Fruit fly (Drosophila melanogaster) whole organism, embryonic: ENCODE results near the gene Sgt1.

Experiments used
- B-H2 ChIP-seq: fragments of 200-800 bp; sonication (Bioruptor generic); optimal IDR thresholded peaks from 2 replicates; lab custom pipeline; 2018; ENCODE audit warnings: missing biosample characterization, mild to moderate bottlenecking, missing genetic modification characterization
- CG10274 ChIP-seq: fragments of 200-800 bp; sonication (Bioruptor generic); optimal IDR thresholded peaks from 3 replicates; lab custom pipeline; 2017; ENCODE audit warnings: missing biosample characterization, mild to moderate bottlenecking, missing genetic modification characterization
- CG10462 ChIP-seq: fragments of 200-800 bp; sonication (Bioruptor generic); optimal IDR thresholded peaks from 2 replicates; lab custom pipeline; 2016; ENCODE audit warnings: missing biosample characterization, missing genetic modification characterization
- CG11247 ChIP-seq: fragments of 200-800 bp; sonication (Bioruptor generic); IDR thresholded peaks from 2 replicates; pipeline ENCODE4 v1.3.6; 2022; ENCODE audit warnings: missing biosample characterization, missing genetic modification characterization
- CG11504 ChIP-seq: fragments of 200-800 bp; sonication (Bioruptor generic); optimal IDR thresholded peaks from 3 replicates; lab custom pipeline; 2019; ENCODE audit warnings: missing biosample characterization, mild to moderate bottlenecking, missing genetic modification characterization, moderate library complexity
- CG11695 ChIP-seq: fragments of 200-800 bp; sonication (Bioruptor generic); IDR thresholded peaks from 3 replicates; pipeline ENCODE4 v1.3.6; 2022; ENCODE audit warnings: missing biosample characterization, missing genetic modification characterization
- CG12744 ChIP-seq: fragments of 200-800 bp; sonication (Bioruptor generic); optimal IDR thresholded peaks from 2 replicates; lab custom pipeline; 2016; ENCODE audit warnings: missing biosample characterization, missing genetic modification characterization
- CG15011 ChIP-seq: fragments of 200-800 bp; sonication (Bioruptor generic); optimal IDR thresholded peaks from 3 replicates; lab custom pipeline; 2018; ENCODE audit warnings: missing biosample characterization, mild to moderate bottlenecking, missing genetic modification characterization
- CG16779 ChIP-seq: fragments of 200-800 bp; sonication (Bioruptor generic); IDR thresholded peaks from 2 replicates; pipeline ENCODE4 v1.3.6; 2022; ENCODE audit warnings: missing biosample characterization, missing genetic modification characterization
- CG17385 ChIP-seq: fragments of 200-800 bp; sonication (Bioruptor generic); optimal IDR thresholded peaks from 3 replicates; lab custom pipeline; 2018; ENCODE audit warnings: missing biosample characterization, mild to moderate bottlenecking, missing genetic modification characterization
- CG18476 ChIP-seq: fragments of 200-800 bp; sonication (Bioruptor generic); optimal IDR thresholded peaks from 2 replicates; lab custom pipeline; 2016; ENCODE audit warnings: missing biosample characterization, mild to moderate bottlenecking, missing genetic modification characterization
- CG31224 ChIP-seq: fragments of 200-800 bp; sonication (Bioruptor generic); IDR thresholded peaks from 2 replicates; pipeline ENCODE4 v1.3.6; 2022; ENCODE audit warnings: missing biosample characterization, missing genetic modification characterization
- CG32767 ChIP-seq: fragments of 200-800 bp; sonication (Bioruptor generic); IDR thresholded peaks from 2 replicates; pipeline ENCODE4 v1.3.6; 2022; ENCODE audit warnings: missing biosample characterization, missing genetic modification characterization
- CG34224 ChIP-seq: fragments of 200-800 bp; sonication (Bioruptor generic); IDR thresholded peaks from 3 replicates; pipeline ENCODE4 v1.3.6; 2022; ENCODE audit warnings: missing biosample characterization, missing genetic modification characterization; ENCODE audit not compliant: partially characterized antibody
- CG34422 ChIP-seq: fragments of 200-800 bp; sonication (Bioruptor generic); IDR thresholded peaks from 3 replicates; pipeline ENCODE4 v1.3.6; 2022; ENCODE audit warnings: missing biosample characterization, missing genetic modification characterization
- CG4328 ChIP-seq: fragments of 200-800 bp; sonication (Bioruptor generic); optimal IDR thresholded peaks from 3 replicates; lab custom pipeline; 2017; ENCODE audit warnings: missing biosample characterization, missing genetic modification reagents, missing genetic modification characterization
- CG4820 ChIP-seq: fragments of 200-800 bp; sonication (Bioruptor generic); optimal IDR thresholded peaks from 3 replicates; lab custom pipeline; 2016; ENCODE audit warnings: missing biosample characterization, missing genetic modification characterization
- CG5245 ChIP-seq: fragments of 200-800 bp; sonication (Bioruptor generic); optimal IDR thresholded peaks from 3 replicates; lab custom pipeline; 2016; ENCODE audit warnings: missing biosample characterization, missing genetic modification characterization
- CG6654 ChIP-seq: fragments of 200-800 bp; sonication (Bioruptor generic); optimal IDR thresholded peaks from 2 replicates; lab custom pipeline; 2017; ENCODE audit warnings: missing biosample characterization, mild to moderate bottlenecking, missing genetic modification characterization
- CG8765 ChIP-seq: fragments of 200-800 bp; sonication (Bioruptor generic); IDR thresholded peaks from 2 replicates; pipeline ENCODE4 v1.3.6; 2022; ENCODE audit warnings: missing biosample characterization, missing genetic modification characterization
- CG8924 ChIP-seq: fragments of 200-800 bp; optimal IDR thresholded peaks from 3 replicates; lab custom pipeline; 2019; ENCODE audit warnings: missing biosample characterization, mild to moderate bottlenecking, missing genetic modification characterization, moderate library complexity
- CG9437 ChIP-seq: fragments of 200-800 bp; sonication (Bioruptor generic); optimal IDR thresholded peaks from 2 replicates; lab custom pipeline; 2018; ENCODE audit warnings: missing biosample characterization, mild to moderate bottlenecking, missing genetic modification characterization
- CG9727 ChIP-seq: fragments of 200-800 bp; sonication (Bioruptor generic); optimal IDR thresholded peaks from 3 replicates; lab custom pipeline; 2017; ENCODE audit warnings: missing biosample characterization, mild to moderate bottlenecking, missing genetic modification characterization
- Eip74EF ChIP-seq, 2 experiments: fragments of 200-800 bp in 1 of 2; fragments of >200 bp in 1 of 2; sonication (Bioruptor generic) in 1 of 2; optimal IDR thresholded peaks; 2 replicates each; lab custom pipeline; 2017 to 2019; ENCODE audit warnings: missing biosample characterization in 2 of 2, missing genetic modification characterization in 2 of 2, mild to moderate bottlenecking in 1 of 2, moderate library complexity in 1 of 2
- Nf-YB ChIP-seq: fragments of 200-800 bp; sonication (Bioruptor generic); optimal IDR thresholded peaks from 3 replicates; lab custom pipeline; 2019; ENCODE audit warnings: missing biosample characterization, mild to moderate bottlenecking, missing genetic modification characterization, moderate library complexity
- Poxn ChIP-seq: fragments of 200-800 bp; sonication (Bioruptor generic); IDR thresholded peaks from 2 replicates; pipeline ENCODE4 v1.3.6; 2022; ENCODE audit warnings: missing biosample characterization, missing genetic modification characterization
- Side ChIP-seq: fragments of 200-800 bp; sonication (Bioruptor generic); optimal IDR thresholded peaks from 2 replicates; lab custom pipeline; 2016; ENCODE audit warnings: missing biosample characterization, missing genetic modification characterization
- Usf ChIP-seq: fragments of 200-800 bp; sonication (Bioruptor generic); optimal IDR thresholded peaks from 2 replicates; lab custom pipeline; 2017; ENCODE audit warnings: missing genotype, missing biosample characterization, missing genetic modification characterization
- ato ChIP-seq: fragments of 200-800 bp; sonication (Bioruptor generic); IDR thresholded peaks from 2 replicates; pipeline ENCODE4 v1.3.6; 2022; ENCODE audit warnings: missing biosample characterization, missing genetic modification characterization; ENCODE audit not compliant: partially characterized antibody
- bsh ChIP-seq, 2 experiments: fragments of 200-800 bp; sonication (Bioruptor generic); optimal IDR thresholded peaks; 2 replicates each; lab custom pipeline; 2017 to 2018; ENCODE audit warnings: mild to moderate bottlenecking in 2 of 2, missing biosample characterization in 2 of 2, missing genetic modification characterization in 2 of 2, moderate library complexity in 1 of 2
- croc ChIP-seq: fragments of 200-800 bp; sonication (Bioruptor generic); conservative IDR thresholded peaks from 3 replicates; pipeline ENCODE4 v1.3.6; 2022; ENCODE audit warnings: missing biosample characterization, missing genetic modification characterization
- dati ChIP-seq: fragments of 200-800 bp; sonication (Bioruptor generic); IDR thresholded peaks from 2 replicates; pipeline ENCODE4 v1.3.6; 2022; ENCODE audit warnings: missing biosample characterization, missing genetic modification characterization
- dm ChIP-seq: fragments of 200-800 bp; sonication (Bioruptor generic); optimal IDR thresholded peaks from 3 replicates; lab custom pipeline; 2016; ENCODE audit warnings: missing biosample characterization, missing genetic modification characterization
- gce ChIP-seq: fragments of 200-800 bp; sonication (Bioruptor generic); IDR thresholded peaks from 3 replicates; pipeline ENCODE4 v1.3.6; 2022; ENCODE audit warnings: missing biosample characterization, missing genetic modification characterization
- jumu ChIP-seq: fragments of 200-800 bp; sonication (Bioruptor generic); optimal IDR thresholded peaks from 3 replicates; lab custom pipeline; 2016; ENCODE audit warnings: missing biosample characterization, missing genetic modification characterization
- nmo ChIP-seq: fragments of 200-800 bp; sonication (Bioruptor generic); optimal IDR thresholded peaks from 2 replicates; lab custom pipeline; 2018; ENCODE audit warnings: missing biosample characterization, mild to moderate bottlenecking, missing genetic modification characterization, moderate library complexity
- pros ChIP-seq: fragments of 200-800 bp; sonication (Bioruptor generic); optimal IDR thresholded peaks from 3 replicates; lab custom pipeline; 2019; ENCODE audit warnings: missing biosample characterization, mild to moderate bottlenecking, missing genetic modification characterization, moderate library complexity
- pum ChIP-seq: fragments of 200-800 bp; sonication (Bioruptor generic); optimal IDR thresholded peaks from 2 replicates; lab custom pipeline; 2016; ENCODE audit warnings: missing biosample characterization, missing genetic modification characterization
- ranshi ChIP-seq: fragments of 200-800 bp; sonication (Bioruptor generic); IDR thresholded peaks from 2 replicates; pipeline ENCODE4 v1.3.6; 2022; ENCODE audit warnings: missing biosample characterization, missing genetic modification characterization
- run ChIP-seq: fragments of 200-800 bp; sonication (Bioruptor generic); optimal IDR thresholded peaks from 3 replicates; lab custom pipeline; 2018; ENCODE audit warnings: missing biosample characterization, mild to moderate bottlenecking, missing genetic modification characterization
- scrt ChIP-seq: fragments of 200-800 bp; sonication (Bioruptor generic); optimal IDR thresholded peaks from 2 replicates; lab custom pipeline; 2018; ENCODE audit warnings: missing biosample characterization, mild to moderate bottlenecking, missing genetic modification characterization, moderate library complexity
- seq ChIP-seq: fragments of 200-800 bp; sonication (Bioruptor generic); IDR thresholded peaks from 2 replicates; pipeline ENCODE4 v1.3.6; 2022; ENCODE audit warnings: missing biosample characterization, missing genetic modification characterization
- sug ChIP-seq: fragments of 200-800 bp; optimal IDR thresholded peaks from 2 replicates; lab custom pipeline; 2019; ENCODE audit warnings: missing biosample characterization, mild to moderate bottlenecking, missing genetic modification characterization, moderate library complexity
- tll ChIP-seq, 2 experiments: fragments of 200-800 bp in 1 of 2; fragments of >200 bp in 1 of 2; sonication (Bioruptor generic) in 1 of 2; optimal IDR thresholded peaks; 2 replicates each; lab custom pipeline; 2017 to 2019; ENCODE audit warnings: missing biosample characterization in 2 of 2, missing genetic modification characterization in 2 of 2, mild to moderate bottlenecking in 1 of 2, moderate library complexity in 1 of 2
- trem ChIP-seq: fragments of 200-800 bp; optimal IDR thresholded peaks from 3 replicates; lab custom pipeline; 2019; ENCODE audit warnings: missing biosample characterization, mild to moderate bottlenecking, missing genetic modification characterization, moderate library complexity
- tup ChIP-seq: fragments of 200-800 bp; sonication (Bioruptor generic); optimal IDR thresholded peaks from 2 replicates; lab custom pipeline; 2016; ENCODE audit warnings: missing biosample characterization, mild to moderate bottlenecking, missing genetic modification characterization, moderate library complexity
- tx ChIP-seq: fragments of 200-800 bp; sonication (Bioruptor generic); optimal IDR thresholded peaks from 2 replicates; lab custom pipeline; 2016; ENCODE audit warnings: missing biosample characterization, missing genetic modification characterization
- wdn ChIP-seq: fragments of 200-800 bp; sonication (Bioruptor generic); IDR thresholded peaks from 2 replicates; pipeline ENCODE4 v1.3.6; 2022; ENCODE audit warnings: missing biosample characterization, missing genetic modification characterization

Gene Sgt1

dm6 chr3R:8264302-8265080, 40.6 kb downstream of the Sgt1 start, which contains the start of the genes RPA1 and Mcm2 (continued):
- TF ChIP-seq tll (GFP tag; optimal IDR thresholded peaks at IDR 0.05; lab: Kevin White, UChicago) (no peak), run (tag; lab: Kevin White, UChicago) (no peak), CG8924 (tag; lab: Kevin White, UChicago) (peak; percentile 81), Usf (GFP tag; lab: Kevin White, UChicago) (peak; percentile 81), CG17385 (GFP tag; lab: Kevin White, UChicago) (peak; percentile 66), tup (GFP tag; lab: Kevin White, UChicago) (peak; percentile 33), gce (GFP tag; lab: Robert Waterston, UW) (no peak), CG18476 (GFP tag; lab: Kevin White, UChicago) (peak; percentile 50), CG5245 (GFP tag; lab: Kevin White, UChicago) (peak; percentile 68), CG4820 (GFP tag; lab: Kevin White, UChicago) (peak; percentile 74), bsh (GFP tag; optimal IDR thresholded peaks at IDR 0.05; lab: Kevin White, UChicago) (peak in 1 of 2 experiments; percentile 66), CG9727 (peak; percentile 82), dati (GFP tag; lab: Robert Waterston, UW) (0 out of 2 replicates have a peak, but pooled peaks have one; percentile 23), Eip74EF (GFP tag; optimal IDR thresholded peaks at IDR 0.05; lab: Kevin White, UChicago) (no peak), scrt (GFP tag; lab: Kevin White, UChicago) (peak; percentile 55), CG16779 (GFP tag; lab: Robert Waterston, UW) (0 out of 2 replicates have a peak, but pooled peaks have one; percentile 24), nmo (GFP tag; lab: Kevin White, UChicago) (peak; percentile 87), CG10274 (GFP tag; lab: Kevin White, UChicago) (peak; percentile 6), croc (GFP tag; lab: Robert Waterston, UW) (peak; percentile 56), CG32767 (GFP tag; lab: Robert Waterston, UW) (no peak), B-H2 (GFP tag; lab: Kevin White, UChicago) (peak; percentile 68), CG15011 (GFP tag; lab: Kevin White, UChicago) (no peak), wdn (GFP tag; lab: Robert Waterston, UW) (peak; percentile 63; the same call in 1 of the 2 replicates), CG9437 (GFP tag; lab: Kevin White, UChicago) (peak; percentile 77), pros (GFP tag; lab: Kevin White, UChicago) (no peak), CG11504 (tag; lab: Kevin White, UChicago) (peak; percentile 83), trem (tag; lab: Kevin White, UChicago) (peak; percentile 49), jumu (peak; percentile 28), CG11247 (GFP tag; lab: Robert Waterston, UW) (peak; percentile 74), Poxn (GFP tag; lab: Robert Waterston, UW) (peak; percentile 54; the same call in 1 of the 2 replicates), CG10462 (GFP tag; lab: Kevin White, UChicago) (peak; percentile 61), CG6654 (GFP tag; lab: Kevin White, UChicago) (peak; percentile 40), Nf-YB (peak; percentile 51), seq (GFP tag; lab: Robert Waterston, UW) (peak; percentile 43; the same call in 1 of the 2 replicates), CG34422 (peak; percentile 88), CG12744 (no peak), Side (GFP tag; lab: Kevin White, UChicago) (peak; percentile 5), sug (peak; percentile 82), ato (GFP tag; lab: Robert Waterston, UW) (peak; percentile 57), pum (GFP tag; lab: Kevin White, UChicago) (peak; percentile 44), CG34224 (GFP tag; lab: Robert Waterston, UW) (no peak), ranshi (GFP tag; lab: Robert Waterston, UW) (peak; percentile 73; the same call in 1 of the 2 replicates), CG4328 (peak; percentile 83), dm (GFP tag; lab: Kevin White, UChicago) (peak; percentile 34), CG31224 (GFP tag; lab: Robert Waterston, UW) (peak; percentile 65), tx (GFP tag; lab: Kevin White, UChicago) (peak; percentile 10), CG8765 (GFP tag; lab: Robert Waterston, UW) (peak; percentile 43; the same call in 1 of the 2 replicates), CG11695 (GFP tag; lab: Robert Waterston, UW) (peak; percentile 60; the same call in 1 of the 3 replicates)
